Fruit fly (Drosophila melanogaster) whole organism, embryonic: Measurements from ENCODE around the gene Ir93a.

ENCODE experiments used
- Bteb2 ChIP-seq: fragments of 200-800 bp; sonication (Bioruptor generic); optimal IDR thresholded peaks from 2 replicates; lab custom pipeline; 2016; ENCODE audit warnings: missing biosample characterization, missing genetic modification characterization
- CG10462 ChIP-seq: fragments of 200-800 bp; sonication (Bioruptor generic); optimal IDR thresholded peaks from 2 replicates; lab custom pipeline; 2016; ENCODE audit warnings: missing biosample characterization, missing genetic modification characterization
- CG13894 ChIP-seq: fragments of 200-800 bp; sonication (Bioruptor generic); optimal IDR thresholded peaks from 3 replicates; lab custom pipeline; 2018; ENCODE audit warnings: missing biosample characterization, mild to moderate bottlenecking, missing genetic modification characterization, moderate library complexity
- CG14014 ChIP-seq: fragments of 200-800 bp; sonication (Bioruptor generic); IDR thresholded peaks from 2 replicates; pipeline ENCODE4 v1.3.6; 2022; ENCODE audit warnings: missing biosample characterization, missing genetic modification characterization
- CG14710 ChIP-seq: fragments of 200-800 bp; sonication (Bioruptor generic); optimal IDR thresholded peaks from 3 replicates; lab custom pipeline; 2019; ENCODE audit warnings: missing biosample characterization, mild to moderate bottlenecking, missing genetic modification characterization, moderate library complexity
- CG16779 ChIP-seq: fragments of 200-800 bp; sonication (Bioruptor generic); IDR thresholded peaks from 2 replicates; pipeline ENCODE4 v1.3.6; 2022; ENCODE audit warnings: missing biosample characterization, missing genetic modification characterization
- CG16813 ChIP-seq: fragments of 200-800 bp; sonication (Bioruptor generic); IDR thresholded peaks from 3 replicates; pipeline ENCODE4 v1.3.6; 2022; ENCODE audit warnings: missing biosample characterization, missing genetic modification characterization; ENCODE audit not compliant: partially characterized antibody
- CG17361 ChIP-seq: fragments of 200-800 bp; sonication (Bioruptor generic); IDR thresholded peaks from 3 replicates; pipeline ENCODE4 v1.3.6; 2022; ENCODE audit warnings: missing biosample characterization, missing genetic modification characterization
- CG17829 ChIP-seq: fragments of 200-800 bp; optimal IDR thresholded peaks from 2 replicates; lab custom pipeline; 2019; ENCODE audit warnings: missing biosample characterization, mild to moderate bottlenecking, missing genetic modification characterization, moderate library complexity
- CG2875 ChIP-seq: fragments of 200-800 bp; sonication (Bioruptor generic); optimal IDR thresholded peaks from 2 replicates; lab custom pipeline; 2017; ENCODE audit warnings: missing biosample characterization, mild to moderate bottlenecking, missing genetic modification characterization, missing genetic modification reagents
- CG33557 ChIP-seq: fragments of 200-800 bp; sonication (Bioruptor generic); optimal IDR thresholded peaks from 2 replicates; lab custom pipeline; 2019; ENCODE audit warnings: missing biosample characterization, mild to moderate bottlenecking, missing genetic modification characterization, moderate library complexity
- CG42726 ChIP-seq: fragments of 200-800 bp; sonication (Bioruptor generic); IDR thresholded peaks from 2 replicates; pipeline ENCODE4 v1.3.6; 2022; ENCODE audit warnings: missing biosample characterization, missing genetic modification characterization; ENCODE audit not compliant: partially characterized antibody
- CG4282 ChIP-seq: fragments of 200-800 bp; sonication (Bioruptor generic); optimal IDR thresholded peaks from 2 replicates; lab custom pipeline; 2016; ENCODE audit warnings: missing biosample characterization, missing genetic modification characterization
- CG6254 ChIP-seq: fragments of 200-800 bp; sonication (Bioruptor generic); optimal IDR thresholded peaks from 3 replicates; lab custom pipeline; 2017; ENCODE audit warnings: mild to moderate bottlenecking, missing biosample characterization, missing genetic modification reagents, missing genetic modification characterization
- CG6765 ChIP-seq: fragments of 200-800 bp; sonication (Bioruptor generic); optimal IDR thresholded peaks from 3 replicates; lab custom pipeline; 2017; ENCODE audit warnings: missing biosample characterization, mild to moderate bottlenecking, missing genetic modification characterization
- CG6813 ChIP-seq: fragments of 200-800 bp; sonication (Bioruptor generic); optimal IDR thresholded peaks from 2 replicates; lab custom pipeline; 2017; ENCODE audit warnings: missing biosample characterization, missing genetic modification characterization, mild to moderate bottlenecking, moderate library complexity, missing genetic modification reagents
- CG7963 ChIP-seq: fragments of 200-800 bp; sonication (Bioruptor generic); IDR thresholded peaks from 3 replicates; pipeline ENCODE4 v1.3.6; 2022; ENCODE audit warnings: missing biosample characterization, missing genetic modification characterization; ENCODE audit not compliant: partially characterized antibody
- Chrac-16 ChIP-seq: fragments of 200-800 bp; sonication (Bioruptor generic); optimal IDR thresholded peaks from 3 replicates; lab custom pipeline; 2016; ENCODE audit warnings: missing biosample characterization, missing genetic modification characterization
- Dll ChIP-seq: fragments of 200-800 bp; sonication (Bioruptor generic); IDR thresholded peaks from 4 replicates; pipeline ENCODE4 v1.3.6; 2022; ENCODE audit warnings: missing biosample characterization, missing genetic modification characterization; ENCODE audit not compliant: partially characterized antibody
- Ets97D ChIP-seq: fragments of 200-800 bp; sonication (Bioruptor generic); optimal IDR thresholded peaks from 3 replicates; lab custom pipeline; 2016; ENCODE audit warnings: missing biosample characterization, missing genetic modification characterization
- Fer3 ChIP-seq: fragments of 200-800 bp; sonication (Bioruptor generic); optimal IDR thresholded peaks from 2 replicates; lab custom pipeline; 2018; ENCODE audit warnings: missing biosample characterization, mild to moderate bottlenecking, missing genetic modification characterization, moderate library complexity
- HLH54F ChIP-seq: fragments of 200-800 bp; sonication (Bioruptor generic); optimal IDR thresholded peaks from 3 replicates; lab custom pipeline; 2016; ENCODE audit warnings: missing biosample characterization, missing genetic modification characterization
- HmgZ ChIP-seq: fragments of 200-800 bp; sonication (Bioruptor generic); optimal IDR thresholded peaks from 2 replicates; lab custom pipeline; 2018; ENCODE audit warnings: missing biosample characterization, mild to moderate bottlenecking, missing genetic modification characterization
- Jarid2 ChIP-seq: fragments of 200-800 bp; sonication (Bioruptor generic); optimal IDR thresholded peaks from 3 replicates; lab custom pipeline; 2017; ENCODE audit warnings: mild to moderate bottlenecking, missing biosample characterization, missing genetic modification reagents, missing genetic modification characterization
- Max ChIP-seq: fragments of 200-800 bp; sonication (Bioruptor generic); optimal IDR thresholded peaks from 2 replicates; lab custom pipeline; 2016; ENCODE audit warnings: missing biosample characterization, mild to moderate bottlenecking, missing genetic modification characterization
- Med ChIP-seq: fragments of 200-800 bp; sonication (Bioruptor generic); peaks from one replicate; lab custom pipeline; 2016; ENCODE audit warnings: missing biosample characterization, missing genetic modification characterization, mild to moderate bottlenecking, inconsistent platforms, moderate library complexity
- Six4 ChIP-seq: fragments of 200-800 bp; sonication (Bioruptor generic); optimal IDR thresholded peaks from 2 replicates; lab custom pipeline; 2016; ENCODE audit warnings: missing biosample characterization, missing genetic modification characterization
- bab2 ChIP-seq: fragments of 200-800 bp; sonication (Bioruptor generic); optimal IDR thresholded peaks from 2 replicates; lab custom pipeline; 2016; ENCODE audit warnings: missing biosample characterization, missing genetic modification characterization
- caup ChIP-seq: fragments of 200-800 bp; sonication (Bioruptor generic); optimal IDR thresholded peaks from 3 replicates; lab custom pipeline; 2017; ENCODE audit warnings: missing biosample characterization, mild to moderate bottlenecking, missing genetic modification characterization, moderate library complexity; ENCODE audit not compliant: severe bottlenecking
- crc ChIP-seq: fragments of 200-800 bp; sonication (Bioruptor generic); optimal IDR thresholded peaks from 2 replicates; lab custom pipeline; 2016; ENCODE audit warnings: missing biosample characterization, missing genetic modification characterization
- cwo ChIP-seq: fragments of 200-800 bp; sonication (Bioruptor generic); optimal IDR thresholded peaks from 3 replicates; lab custom pipeline; 2017; ENCODE audit warnings: missing biosample characterization, missing genetic modification characterization, mild to moderate bottlenecking, moderate library complexity, missing genetic modification reagents
- fd3F ChIP-seq: fragments of 200-800 bp; sonication (Bioruptor generic); optimal IDR thresholded peaks from 2 replicates; lab custom pipeline; 2018; ENCODE audit warnings: missing biosample characterization, mild to moderate bottlenecking, missing genetic modification characterization, moderate library complexity
- ftz-f1 ChIP-seq: fragments of 200-800 bp; sonication (Bioruptor generic); optimal IDR thresholded peaks from 2 replicates; lab custom pipeline; 2016; ENCODE audit warnings: missing biosample characterization, missing genetic modification characterization
- gem ChIP-seq: fragments of 200-800 bp; sonication (Bioruptor generic); optimal IDR thresholded peaks from 2 replicates; lab custom pipeline; 2019; ENCODE audit warnings: missing biosample characterization, mild to moderate bottlenecking, missing genetic modification characterization, moderate library complexity
- hth ChIP-seq: fragments of >200 bp; optimal IDR thresholded peaks from 2 replicates; lab custom pipeline; 2017; ENCODE audit warnings: inconsistent platforms
- insv ChIP-seq, 2 experiments: fragments of 200-800 bp; sonication (Bioruptor generic); optimal IDR thresholded peaks; 3 replicates each; lab custom pipeline; 2016 to 2018; ENCODE audit warnings: missing biosample characterization in 2 of 2, missing genetic modification characterization in 2 of 2
- lbe ChIP-seq: fragments of 200-800 bp; sonication (Bioruptor generic); optimal IDR thresholded peaks from 2 replicates; lab custom pipeline; 2016; ENCODE audit warnings: missing biosample characterization, mild to moderate bottlenecking, missing genetic modification characterization
- mam ChIP-seq: fragments of 200-800 bp; sonication (Bioruptor generic); optimal IDR thresholded peaks from 3 replicates; lab custom pipeline; 2016; ENCODE audit warnings: missing biosample characterization, missing genetic modification characterization
- nerfin-2 ChIP-seq: fragments of 200-800 bp; sonication (Bioruptor generic); IDR thresholded peaks from 2 replicates; pipeline ENCODE4 v1.3.6; 2022; ENCODE audit warnings: missing biosample characterization, missing genetic modification characterization; ENCODE audit not compliant: partially characterized antibody
- phol ChIP-seq: fragments of 200-800 bp; sonication (Bioruptor generic); optimal IDR thresholded peaks from 3 replicates; lab custom pipeline; 2018; ENCODE audit warnings: missing biosample characterization, mild to moderate bottlenecking, missing genetic modification characterization, moderate library complexity
- pros ChIP-seq: fragments of 200-800 bp; sonication (Bioruptor generic); optimal IDR thresholded peaks from 3 replicates; lab custom pipeline; 2019; ENCODE audit warnings: missing biosample characterization, mild to moderate bottlenecking, missing genetic modification characterization, moderate library complexity
- scrt ChIP-seq: fragments of 200-800 bp; sonication (Bioruptor generic); optimal IDR thresholded peaks from 2 replicates; lab custom pipeline; 2018; ENCODE audit warnings: missing biosample characterization, mild to moderate bottlenecking, missing genetic modification characterization, moderate library complexity
- stc ChIP-seq: fragments of 200-800 bp; sonication (Bioruptor generic); IDR thresholded peaks from 2 replicates; pipeline ENCODE4 v1.3.6; 2022; ENCODE audit warnings: missing biosample characterization, missing genetic modification characterization
- stwl ChIP-seq: fragments of 200-800 bp; sonication (Bioruptor generic); optimal IDR thresholded peaks from 3 replicates; lab custom pipeline; 2018; ENCODE audit warnings: missing biosample characterization, mild to moderate bottlenecking, missing genetic modification characterization, moderate library complexity
- tap ChIP-seq: fragments of 200-800 bp; optimal IDR thresholded peaks from 3 replicates; lab custom pipeline; 2019; ENCODE audit warnings: missing biosample characterization, mild to moderate bottlenecking, missing genetic modification characterization, moderate library complexity
- tll ChIP-seq, 2 experiments: fragments of 200-800 bp in 1 of 2; fragments of >200 bp in 1 of 2; sonication (Bioruptor generic) in 1 of 2; optimal IDR thresholded peaks; 2 replicates each; lab custom pipeline; 2017 to 2019; ENCODE audit warnings: missing biosample characterization in 2 of 2, missing genetic modification characterization in 2 of 2, mild to moderate bottlenecking in 1 of 2, moderate library complexity in 1 of 2
- zen2 ChIP-seq: fragments of 200-800 bp; sonication (Bioruptor generic); IDR thresholded peaks from 3 replicates; pipeline ENCODE4 v1.3.6; 2022; ENCODE audit warnings: missing biosample characterization, missing genetic modification characterization; ENCODE audit not compliant: partially characterized antibody

Gene Ir93a

DNA sequence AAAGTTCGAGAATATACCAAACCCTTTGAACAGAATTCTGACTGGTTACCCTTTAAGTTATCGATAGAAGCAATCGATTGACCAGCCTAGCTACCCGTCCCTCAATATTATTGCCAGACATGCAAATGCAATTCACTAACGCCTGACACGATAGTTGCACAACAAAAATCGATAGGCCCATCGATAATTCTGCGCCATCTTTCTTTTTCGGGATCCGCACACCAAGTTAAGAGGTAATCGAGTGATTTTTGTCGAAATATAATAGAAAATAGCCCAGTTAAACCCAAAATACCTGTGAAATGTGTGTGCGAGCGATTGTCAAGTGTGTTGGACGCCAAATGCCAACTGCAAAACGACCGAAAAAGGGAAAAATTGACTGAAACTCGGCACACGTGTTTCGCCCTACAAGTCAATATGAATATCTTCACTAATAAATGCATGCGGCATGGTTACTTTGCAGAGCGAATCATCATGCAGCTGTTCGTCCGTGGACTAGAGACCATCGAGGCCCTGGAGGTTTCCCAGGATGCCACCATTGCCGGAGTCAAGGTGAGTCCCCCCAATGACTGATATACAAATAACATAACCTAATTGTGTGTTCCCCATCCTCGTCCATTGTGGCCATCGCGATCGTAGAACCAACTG is 9.2 kb downstream of the Ir93a start, which contains the start of gene RpS30 (continued):
- peak; percentile 97 for TF ChIP-seq CG7963 (GFP tag; lab: Robert Waterston, UW)
- peak; percentile 93 for TF ChIP-seq Med (GFP tag; lab: Kevin White, UChicago)
- peak; percentile 40 for TF ChIP-seq mam (GFP tag; lab: Kevin White, UChicago)
- TF ChIP-seq CG42726 (GFP tag; lab: Robert Waterston, UW) = peak; percentile 97
- TF ChIP-seq lbe (GFP tag; lab: Kevin White, UChicago) = peak; percentile 45
- TF ChIP-seq CG13894 (tag; lab: Kevin White, UChicago) = peak; percentile 36
- TF ChIP-seq bab2 (GFP tag; lab: Kevin White, UChicago) = no peak
- peak; percentile 17 for TF ChIP-seq CG4282 (GFP tag; lab: Kevin White, UChicago)
- TF ChIP-seq Dll (GFP tag; lab: Robert Waterston, UW) = peak; percentile 95
- TF ChIP-seq Fer3 (tag; lab: Kevin White, UChicago) = peak; percentile 27
- TF ChIP-seq Max = peak; percentile 49
- peak; percentile 39 for TF ChIP-seq HLH54F (GFP tag; lab: Kevin White, UChicago)
- TF ChIP-seq phol = peak; percentile 100
- no peak for TF ChIP-seq gem (tag; lab: Kevin White, UChicago)
- peak; percentile 77 for TF ChIP-seq CG17829 (tag; lab: Kevin White, UChicago)
- TF ChIP-seq CG16779 (GFP tag; lab: Robert Waterston, UW) = 0 out of 2 replicates have a peak, but pooled peaks have one; percentile 10
- TF ChIP-seq Chrac-16 (GFP tag; lab: Kevin White, UChicago) = no peak
- TF ChIP-seq Six4 (GFP tag; lab: Kevin White, UChicago) = peak; percentile 3
- peak; percentile 21 for TF ChIP-seq CG33557
- TF ChIP-seq zen2 (GFP tag; lab: Robert Waterston, UW) = peak; percentile 87
- peak; percentile 97 for TF ChIP-seq Ets97D (GFP tag; lab: Kevin White, UChicago)
- TF ChIP-seq nerfin-2 (GFP tag; lab: Robert Waterston, UW) = peak; percentile 92
- no peak for TF ChIP-seq tap
- peak; percentile 42 for TF ChIP-seq caup (GFP tag; lab: Kevin White, UChicago)
- TF ChIP-seq tll (GFP tag; optimal IDR thresholded peaks at IDR 0.05; lab: Kevin White, UChicago) = peak in 1 of 2 experiments; percentile 31
- 0 out of 3 replicates have a peak, but pooled peaks have one; percentile 25 for TF ChIP-seq CG17361 (GFP tag; lab: Robert Waterston, UW)
- TF ChIP-seq CG6765 = peak; percentile 8
- peak; percentile 37 for TF ChIP-seq ftz-f1 (GFP tag; lab: Kevin White, UChicago)
- no peak for TF ChIP-seq pros (GFP tag; lab: Kevin White, UChicago)
- no peak for TF ChIP-seq CG6254
- TF ChIP-seq cwo (GFP tag; lab: Kevin White, UChicago) = no peak
- peak; percentile 97 for TF ChIP-seq stwl (tag; lab: Kevin White, UChicago)
- no peak for TF ChIP-seq hth
- no peak for TF ChIP-seq fd3F (GFP tag; lab: Kevin White, UChicago)
- TF ChIP-seq Jarid2 (GFP tag; lab: Kevin White, UChicago) = peak; percentile 35
- peak; percentile 2 for TF ChIP-seq crc (GFP tag; lab: Kevin White, UChicago)
- peak; percentile 45; the same call in 1 of the 2 replicates for TF ChIP-seq stc
- TF ChIP-seq CG14014 (GFP tag; lab: Robert Waterston, UW) = no peak
- TF ChIP-seq CG2875 (GFP tag; lab: Kevin White, UChicago) = peak; percentile 19
- peak; percentile 44 for TF ChIP-seq Bteb2 (GFP tag; lab: Kevin White, UChicago)
- no peak for TF ChIP-seq CG10462 (GFP tag; lab: Kevin White, UChicago)
- TF ChIP-seq CG14710 = peak; percentile 80
- TF ChIP-seq CG6813 = peak; percentile 18
- peak; percentile 12 for TF ChIP-seq scrt (GFP tag; lab: Kevin White, UChicago)
- peak in 1 of 2 experiments; percentile 10 for TF ChIP-seq insv (GFP tag; optimal IDR thresholded peaks at IDR 0.05; lab: Kevin White, UChicago)
- peak; percentile 81 for TF ChIP-seq HmgZ (tag; lab: Kevin White, UChicago)
- peak; percentile 98 for TF ChIP-seq CG16813 (GFP tag; lab: Robert Waterston, UW)
